Fruit fly (Drosophila melanogaster): ENCODE data around the gene CG9471.

Gene CG9471

DNA sequence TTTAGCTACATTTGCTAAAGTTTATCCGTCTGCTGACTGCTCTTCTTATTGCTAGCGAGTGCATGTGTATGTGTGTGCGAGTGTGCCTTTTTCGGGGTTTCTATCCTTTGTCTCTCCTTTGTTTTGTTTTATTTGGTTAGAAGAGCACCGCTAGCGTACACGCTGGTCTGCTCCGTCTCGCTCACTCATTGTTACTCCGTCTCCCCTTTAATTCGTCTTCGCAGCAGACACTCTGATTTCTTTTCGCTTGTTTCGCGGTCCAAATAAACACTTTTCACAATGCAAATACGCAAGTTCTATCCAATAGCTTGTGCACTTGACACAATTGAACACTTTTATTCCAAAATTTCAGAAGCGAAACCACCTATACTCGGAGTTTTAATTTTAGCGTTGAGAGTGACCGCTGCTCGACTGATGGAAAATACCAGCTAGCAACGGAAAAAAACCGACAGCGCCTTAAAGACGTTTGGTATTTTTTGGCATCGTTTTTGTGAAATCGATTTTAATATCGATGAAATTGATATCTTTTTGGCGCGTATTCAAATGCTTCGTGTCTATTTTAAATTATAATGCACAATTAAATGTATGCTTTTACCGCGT lies 37.7 kb upstream of the CG9471 start, which contains the start of gene FBXO11 (continued):
- TF ChIP-seq fd85E (GFP tag; optimal IDR thresholded peaks at IDR 0.05) (peak; percentile 61), CG6792 (GFP tag; optimal IDR thresholded peaks at IDR 0.05) (peak; percentile 7), CG10631 (GFP tag; optimal IDR thresholded peaks at IDR 0.05) (no peak), CG6163 (GFP tag; IDR thresholded peaks at IDR 0.05) (peak; percentile 98), lz (GFP tag; optimal IDR thresholded peaks at IDR 0.05) (peak; percentile 5), vri (GFP tag; optimal IDR thresholded peaks at IDR 0.05) (no peak), CG31627 (GFP tag; optimal IDR thresholded peaks at IDR 0.05) (no peak), CG11902 (GFP tag; optimal IDR thresholded peaks at IDR 0.05) (no peak), salr (GFP tag; optimal IDR thresholded peaks at IDR 0.05) (peak in 1 of 2 experiments; percentile 19), ss (GFP tag; optimal IDR thresholded peaks at IDR 0.05) (peak in 1 of 2 experiments; percentile 89), CG8319 (GFP tag; optimal IDR thresholded peaks at IDR 0.05) (no peak), CG6276 (GFP tag; optimal IDR thresholded peaks at IDR 0.05) (no peak), Hr38 (GFP tag; optimal IDR thresholded peaks at IDR 0.05) (no peak), Met (GFP tag; optimal IDR thresholded peaks at IDR 0.05) (no peak), Gug (GFP tag; IDR thresholded peaks at IDR 0.05) (no peak), dsx (GFP tag; optimal IDR thresholded peaks at IDR 0.05; ENCODE audit: poor library complexity, severe bottlenecking) (no peak), CG6808 (GFP tag; optimal IDR thresholded peaks at IDR 0.05) (no peak), achi (GFP tag; optimal IDR thresholded peaks at IDR 0.05) (no peak), cyc (GFP tag; optimal IDR thresholded peaks at IDR 0.05) (no peak), net (GFP tag; optimal IDR thresholded peaks at IDR 0.05) (no peak), esn (GFP tag; optimal IDR thresholded peaks at IDR 0.05) (no peak), Sox102F (GFP tag; optimal IDR thresholded peaks at IDR 0.05) (no peak)

dm6 chr3R:9800644-9801330 lies 29.4 kb upstream of the CG9471 start, which contains the start of the genes CG9467 and CG8526:
TSS of gene CG9467 (minus strand) at chr3R:9801026.
TSS of gene CG8526 (plus strand) at chr3R:9801280.
- peak; percentile 31 for TF ChIP-seq CG6854 (GFP tag; optimal IDR thresholded peaks at IDR 0.05)
- TF ChIP-seq Sox15 (GFP tag; optimal IDR thresholded peaks at IDR 0.05): peak; percentile 58
- TF ChIP-seq CG11762 (GFP tag; optimal IDR thresholded peaks at IDR 0.05; ENCODE audit: insufficient read depth): no peak
- TF ChIP-seq net (GFP tag; optimal IDR thresholded peaks at IDR 0.05): no peak
- no peak for TF ChIP-seq CG6808 (GFP tag; optimal IDR thresholded peaks at IDR 0.05)
- TF ChIP-seq salr (GFP tag; optimal IDR thresholded peaks at IDR 0.05): no peak
- no peak for TF ChIP-seq ss (GFP tag; optimal IDR thresholded peaks at IDR 0.05)
- no peak for TF ChIP-seq fd59A (GFP tag; optimal IDR thresholded peaks at IDR 0.05)
- TF ChIP-seq CG16779 (tag; optimal IDR thresholded peaks at IDR 0.05): no peak
- peak; percentile 69 for TF ChIP-seq esn (GFP tag; optimal IDR thresholded peaks at IDR 0.05)
- peak; percentile 48 for TF ChIP-seq Eip93F (GFP tag; optimal IDR thresholded peaks at IDR 0.05)
- no peak for TF ChIP-seq vri (GFP tag; optimal IDR thresholded peaks at IDR 0.05)
- TF ChIP-seq CG3919 (GFP tag; optimal IDR thresholded peaks at IDR 0.05): no peak
- no peak for TF ChIP-seq Eip75B (GFP tag; optimal IDR thresholded peaks at IDR 0.05)
- no peak for TF ChIP-seq OdsH (GFP tag; optimal IDR thresholded peaks at IDR 0.05)
- 0 out of 3 replicates have a peak, but pooled peaks have one; percentile 34 for TF ChIP-seq CG6163 (GFP tag; IDR thresholded peaks at IDR 0.05)
- no peak for TF ChIP-seq CG10669 (GFP tag; optimal IDR thresholded peaks at IDR 0.05)
- no peak for TF ChIP-seq Gug (GFP tag; IDR thresholded peaks at IDR 0.05)
- TF ChIP-seq topi (GFP tag; optimal IDR thresholded peaks at IDR 0.05): no peak
- TF ChIP-seq Met (GFP tag; optimal IDR thresholded peaks at IDR 0.05): no peak
- TF ChIP-seq CG4318 (GFP tag; optimal IDR thresholded peaks at IDR 0.05): no peak
- no peak for TF ChIP-seq Ets21C (GFP tag; optimal IDR thresholded peaks at IDR 0.05)
- no peak for TF ChIP-seq CG1621 (tag; optimal IDR thresholded peaks at IDR 0.05)
- TF ChIP-seq Smox (GFP tag; optimal IDR thresholded peaks at IDR 0.05): no peak
- TF ChIP-seq CG10631 (GFP tag; optimal IDR thresholded peaks at IDR 0.05): no peak
- no peak for TF ChIP-seq pdm3 (GFP tag; optimal IDR thresholded peaks at IDR 0.05)
- TF ChIP-seq CG7368 (GFP tag; optimal IDR thresholded peaks at IDR 0.05): no peak
- TF ChIP-seq CG3032 (tag; optimal IDR thresholded peaks at IDR 0.05): peak; percentile 64
- peak; percentile 29 for TF ChIP-seq Blimp-1 (GFP tag; optimal IDR thresholded peaks at IDR 0.05)
- peak; percentile 83 for TF ChIP-seq Eip78C (GFP tag)
- peak; percentile 97 for TF ChIP-seq svp (GFP tag)
- TF ChIP-seq CG31627 (GFP tag; optimal IDR thresholded peaks at IDR 0.05): peak; percentile 55
- TF ChIP-seq CG6792 (GFP tag; optimal IDR thresholded peaks at IDR 0.05): peak; percentile 42
- TF ChIP-seq CG32006 (GFP tag; optimal IDR thresholded peaks at IDR 0.05): no peak
- TF ChIP-seq Lpt (GFP tag; optimal IDR thresholded peaks at IDR 0.05): no peak
- no peak for TF ChIP-seq CG8119 (GFP tag; IDR thresholded peaks at IDR 0.05)
- 0 out of 2 replicates have a peak, but pooled peaks have one; percentile 23 for TF ChIP-seq CG15336 (GFP tag; IDR thresholded peaks at IDR 0.05)

Data from whole organism, prepupa.